Worm (Caenorhabditis elegans) whole organism, L3 larva: ENCODE measurements around the gene ZK1055.2.
"Not testable (repeated sequence)": the region's sequence is repeated elsewhere in the genome, so short reads cannot be mapped to it uniquely, and the experiment has no call there.

Experiments used
- ceh-82 ChIP-seq: fragments of 150-350 bp; optimal IDR thresholded peaks from 2 replicates; lab custom pipeline; 2014; ENCODE audit warnings: missing biosample characterization, missing genetic modification characterization
- mdl-1 ChIP-seq: fragments of 150-350 bp; optimal IDR thresholded peaks from 2 replicates; lab custom pipeline; 2014; ENCODE audit warnings: missing biosample characterization, missing genetic modification characterization
- mml-1 ChIP-seq: fragments of 150-350 bp; sonication (generic microtip); optimal IDR thresholded peaks from 3 replicates; lab custom pipeline; 2014; ENCODE audit warnings: missing biosample characterization, missing genetic modification characterization
- nhr-12 ChIP-seq: fragments of 150-350 bp; optimal IDR thresholded peaks from 2 replicates; lab custom pipeline; 2014; ENCODE audit warnings: missing biosample characterization, missing genetic modification characterization
- nhr-237 ChIP-seq: fragments of 150-350 bp; optimal IDR thresholded peaks from 2 replicates; lab custom pipeline; 2014; ENCODE audit warnings: missing biosample characterization, missing genetic modification characterization
- nhr-25 ChIP-seq: sonication (generic microtip); optimal IDR thresholded peaks from 2 replicates; lab custom pipeline; 2017; ENCODE audit warnings: missing biosample characterization, missing genetic modification characterization
- pha-4 ChIP-seq: fragments of 150-350 bp; optimal IDR thresholded peaks from 2 replicates; lab custom pipeline; 2014; ENCODE audit warnings: missing biosample characterization, missing genetic modification reagents, missing genetic modification characterization
- pqm-1 ChIP-seq: fragments of 150-350 bp; optimal IDR thresholded peaks from 2 replicates; lab custom pipeline; 2017; ENCODE audit warnings: missing biosample characterization, missing genetic modification characterization, inconsistent platforms
- unc-39 ChIP-seq: sonication (generic microtip); optimal IDR thresholded peaks from 4 replicates; lab custom pipeline; 2017; ENCODE audit warnings: missing biosample characterization, missing genetic modification characterization
- unc-62 ChIP-seq: fragments of 150-350 bp; sonication (generic microtip); optimal IDR thresholded peaks from 4 replicates; lab custom pipeline; 2014; ENCODE audit warnings: missing biosample characterization, missing genetic modification reagents, missing genetic modification characterization
- zag-1 ChIP-seq: fragments of 150-350 bp; optimal IDR thresholded peaks from 2 replicates; lab custom pipeline; 2014; ENCODE audit warnings: missing biosample characterization, missing genetic modification characterization
- ztf-4 ChIP-seq: fragments of 150-350 bp; optimal IDR thresholded peaks from 2 replicates; lab custom pipeline; 2014; ENCODE audit warnings: missing biosample characterization, missing genetic modification characterization

DNA sequence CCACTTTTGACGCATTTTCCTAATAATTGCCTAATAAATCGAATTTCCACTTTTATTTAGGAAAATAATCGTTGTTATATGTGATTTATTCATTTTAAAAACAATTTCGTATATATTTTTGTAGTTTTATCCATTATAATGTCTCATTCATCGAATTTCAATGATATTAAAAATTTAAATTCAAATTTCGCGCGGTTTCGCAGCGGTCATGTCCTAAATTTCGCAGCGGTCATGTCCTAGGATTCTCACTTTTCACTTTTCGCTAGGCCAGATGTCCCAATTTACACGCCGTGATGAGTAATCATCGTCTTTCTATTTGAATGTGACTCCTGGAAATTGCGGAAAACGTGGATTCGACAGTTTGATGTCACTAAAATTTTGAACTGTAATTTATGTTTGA, 8.6 kb upstream of the ZK1055.2 start, which contains the start of gene ZK1055.4:
- not testable (repeated sequence) for TF ChIP-seq mml-1; nhr-12 (tag; lab: Kevin White, UChicago); pqm-1 (tag; lab: Kevin White, UChicago); mdl-1 (tag; lab: Kevin White, UChicago); nhr-25 (tag; lab: Kevin White, UChicago); ztf-4 (tag; lab: Kevin White, UChicago); unc-62 (GFP tag; lab: Kevin White, UChicago); nhr-237 (tag; lab: Kevin White, UChicago); zag-1 (tag; lab: Kevin White, UChicago); ceh-82 (tag; lab: Kevin White, UChicago); unc-39 (tag; lab: Kevin White, UChicago); pha-4
